Fruit fly (Drosophila melanogaster) whole organism, embryonic: ENCODE data around the gene CG14696.

Experiments
- B-H2 ChIP-seq: fragments of 200-800 bp; sonication (Bioruptor generic); optimal IDR thresholded peaks from 2 replicates; lab custom pipeline; 2018; ENCODE audit warnings: missing biosample characterization, mild to moderate bottlenecking, missing genetic modification characterization
- CG10209 ChIP-seq: fragments of 200-800 bp; sonication (Bioruptor generic); optimal IDR thresholded peaks from 3 replicates; lab custom pipeline; 2017; ENCODE audit warnings: missing biosample characterization, mild to moderate bottlenecking, missing genetic modification characterization, missing genetic modification reagents
- CG11093 ChIP-seq: fragments of 200-800 bp; sonication (Bioruptor generic); IDR thresholded peaks from 3 replicates; pipeline ENCODE4 v1.3.6; 2022; ENCODE audit warnings: missing biosample characterization, missing genetic modification characterization
- CG11247 ChIP-seq: fragments of 200-800 bp; sonication (Bioruptor generic); IDR thresholded peaks from 2 replicates; pipeline ENCODE4 v1.3.6; 2022; ENCODE audit warnings: missing biosample characterization, missing genetic modification characterization
- CG12769 ChIP-seq: fragments of 200-800 bp; sonication (Bioruptor generic); optimal IDR thresholded peaks from 2 replicates; lab custom pipeline; 2019; ENCODE audit warnings: missing biosample characterization, mild to moderate bottlenecking, missing genetic modification characterization, moderate library complexity
- CG13775 ChIP-seq: fragments of 200-800 bp; sonication (Bioruptor generic); optimal IDR thresholded peaks from 3 replicates; lab custom pipeline; 2017; ENCODE audit warnings: missing biosample characterization, mild to moderate bottlenecking, missing genetic modification characterization
- CG14014 ChIP-seq: fragments of 200-800 bp; sonication (Bioruptor generic); IDR thresholded peaks from 2 replicates; pipeline ENCODE4 v1.3.6; 2022; ENCODE audit warnings: missing biosample characterization, missing genetic modification characterization
- CG14441 ChIP-seq: fragments of 200-800 bp; sonication (Bioruptor generic); IDR thresholded peaks from 2 replicates; pipeline ENCODE4 v1.3.6; 2022; ENCODE audit warnings: missing biosample characterization, missing genetic modification characterization
- CG16779 ChIP-seq: fragments of 200-800 bp; sonication (Bioruptor generic); IDR thresholded peaks from 2 replicates; pipeline ENCODE4 v1.3.6; 2022; ENCODE audit warnings: missing biosample characterization, missing genetic modification characterization
- CG17328 ChIP-seq: fragments of 200-800 bp; sonication (Bioruptor generic); IDR thresholded peaks from 2 replicates; pipeline ENCODE4 v1.3.6; 2022; ENCODE audit warnings: missing biosample characterization, missing genetic modification characterization
- CG17359 ChIP-seq: fragments of 200-800 bp; sonication (Bioruptor generic); optimal IDR thresholded peaks from 3 replicates; lab custom pipeline; 2018; ENCODE audit warnings: missing biosample characterization, mild to moderate bottlenecking, missing genetic modification characterization, moderate library complexity
- CG17385 ChIP-seq: fragments of 200-800 bp; sonication (Bioruptor generic); optimal IDR thresholded peaks from 3 replicates; lab custom pipeline; 2018; ENCODE audit warnings: missing biosample characterization, mild to moderate bottlenecking, missing genetic modification characterization
- CG2712 ChIP-seq: fragments of 200-800 bp; optimal IDR thresholded peaks from 3 replicates; lab custom pipeline; 2019; ENCODE audit warnings: missing biosample characterization, mild to moderate bottlenecking, missing genetic modification characterization, moderate library complexity
- CG3995 ChIP-seq: fragments of 200-800 bp; sonication (Bioruptor generic); optimal IDR thresholded peaks from 3 replicates; lab custom pipeline; 2016; ENCODE audit warnings: missing biosample characterization, missing genetic modification characterization
- CG4820 ChIP-seq: fragments of 200-800 bp; sonication (Bioruptor generic); optimal IDR thresholded peaks from 3 replicates; lab custom pipeline; 2016; ENCODE audit warnings: missing biosample characterization, missing genetic modification characterization
- CG6854 ChIP-seq: fragments of 200-800 bp; sonication (Bioruptor generic); optimal IDR thresholded peaks from 3 replicates; lab custom pipeline; 2017; ENCODE audit warnings: missing biosample characterization, mild to moderate bottlenecking, missing genetic modification characterization
- CG7556 ChIP-seq: fragments of 200-800 bp; sonication (Bioruptor generic); optimal IDR thresholded peaks from 2 replicates; lab custom pipeline; 2017; ENCODE audit warnings: missing biosample characterization, mild to moderate bottlenecking, missing genetic modification characterization
- CG7745 ChIP-seq: fragments of 200-800 bp; sonication (Bioruptor generic); optimal IDR thresholded peaks from 2 replicates; lab custom pipeline; 2018; ENCODE audit warnings: missing biosample characterization, mild to moderate bottlenecking, missing genetic modification characterization, moderate library complexity
- CG7839 ChIP-seq: fragments of 200-800 bp; sonication (Bioruptor generic); optimal IDR thresholded peaks from 3 replicates; lab custom pipeline; 2018; ENCODE audit warnings: missing biosample characterization, mild to moderate bottlenecking, missing genetic modification characterization, moderate library complexity
- CG8089 ChIP-seq: fragments of 200-800 bp; sonication (Bioruptor generic); optimal IDR thresholded peaks from 3 replicates; lab custom pipeline; 2016; ENCODE audit warnings: missing biosample characterization, missing genetic modification characterization
- CG8281 ChIP-seq: fragments of 200-800 bp; sonication (Bioruptor generic); optimal IDR thresholded peaks from 2 replicates; lab custom pipeline; 2018; ENCODE audit warnings: missing biosample characterization, mild to moderate bottlenecking, missing genetic modification characterization, moderate library complexity
- CG9609 ChIP-seq: fragments of 200-800 bp; sonication (Bioruptor generic); optimal IDR thresholded peaks from 3 replicates; lab custom pipeline; 2016; ENCODE audit warnings: missing biosample characterization, missing genetic modification characterization
- CrebB ChIP-seq: fragments of 200-800 bp; sonication (Bioruptor generic); optimal IDR thresholded peaks from 3 replicates; lab custom pipeline; 2018; ENCODE audit warnings: missing biosample characterization, mild to moderate bottlenecking, missing genetic modification characterization
- Dad ChIP-seq: fragments of 200-800 bp; sonication (Bioruptor generic); optimal IDR thresholded peaks from 3 replicates; lab custom pipeline; 2016; ENCODE audit warnings: missing biosample characterization, missing genetic modification characterization
- Hsf ChIP-seq: fragments of 200-800 bp; sonication (Bioruptor generic); optimal IDR thresholded peaks from 3 replicates; lab custom pipeline; 2016; ENCODE audit warnings: missing biosample characterization, missing genetic modification characterization
- Lim3 ChIP-seq: fragments of 200-800 bp; sonication (Bioruptor generic); IDR thresholded peaks from 2 replicates; pipeline ENCODE4 v1.3.6; 2022; ENCODE audit warnings: missing biosample characterization, missing genetic modification characterization
- NC2β ChIP-seq: fragments of 200-800 bp; sonication (Bioruptor generic); optimal IDR thresholded peaks from 2 replicates; lab custom pipeline; 2016; ENCODE audit warnings: missing biosample characterization, missing genetic modification characterization
- Nf-YB ChIP-seq: fragments of 200-800 bp; sonication (Bioruptor generic); optimal IDR thresholded peaks from 3 replicates; lab custom pipeline; 2019; ENCODE audit warnings: missing biosample characterization, mild to moderate bottlenecking, missing genetic modification characterization, moderate library complexity
- Optix ChIP-seq: fragments of 200-800 bp; sonication (Bioruptor generic); IDR thresholded peaks from 3 replicates; pipeline ENCODE4 v1.3.6; 2022; ENCODE audit warnings: missing biosample characterization, missing genetic modification characterization
- PHDP ChIP-seq: fragments of 200-800 bp; sonication (Bioruptor generic); optimal IDR thresholded peaks from 3 replicates; lab custom pipeline; 2018; ENCODE audit warnings: missing biosample characterization, mild to moderate bottlenecking, missing genetic modification characterization, moderate library complexity
- Poxn ChIP-seq: fragments of 200-800 bp; sonication (Bioruptor generic); IDR thresholded peaks from 2 replicates; pipeline ENCODE4 v1.3.6; 2022; ENCODE audit warnings: missing biosample characterization, missing genetic modification characterization
- Sox100B ChIP-seq: fragments of 200-800 bp; sonication (Bioruptor generic); optimal IDR thresholded peaks from 3 replicates; lab custom pipeline; 2018; ENCODE audit warnings: missing biosample characterization, mild to moderate bottlenecking, missing genetic modification characterization
- bowl ChIP-seq: fragments of 200-800 bp; sonication (Bioruptor generic); IDR thresholded peaks from 2 replicates; pipeline ENCODE4 v1.3.6; 2022; ENCODE audit warnings: missing biosample characterization, missing genetic modification characterization
- cg ChIP-seq: fragments of 200-800 bp; sonication (Bioruptor generic); optimal IDR thresholded peaks from 3 replicates; lab custom pipeline; 2019; ENCODE audit warnings: missing biosample characterization, mild to moderate bottlenecking, missing genetic modification characterization, moderate library complexity
- dmrt11E ChIP-seq: fragments of 200-800 bp; sonication (Bioruptor generic); optimal IDR thresholded peaks from 3 replicates; lab custom pipeline; 2018; ENCODE audit warnings: missing biosample characterization, mild to moderate bottlenecking, missing genetic modification characterization, moderate library complexity
- dmrt99B ChIP-seq: fragments of 200-800 bp; sonication (Bioruptor generic); optimal IDR thresholded peaks from 2 replicates; lab custom pipeline; 2018; ENCODE audit warnings: missing biosample characterization, mild to moderate bottlenecking, missing genetic modification characterization, moderate library complexity
- dpn ChIP-seq, 2 experiments: fragments of 200-800 bp; sonication (Bioruptor generic); optimal IDR thresholded peaks; 3 replicates each; lab custom pipeline; 2016; ENCODE audit warnings: missing biosample characterization in 2 of 2, missing genetic modification characterization in 2 of 2
- fd64A ChIP-seq: fragments of 200-800 bp; sonication (Bioruptor generic); optimal IDR thresholded peaks from 3 replicates; lab custom pipeline; 2018; ENCODE audit warnings: missing biosample characterization, mild to moderate bottlenecking, missing genetic modification characterization
- fd96Cb ChIP-seq: fragments of 200-800 bp; sonication (Bioruptor generic); optimal IDR thresholded peaks from 2 replicates; lab custom pipeline; 2018; ENCODE audit warnings: missing biosample characterization, mild to moderate bottlenecking, missing genetic modification characterization, moderate library complexity
- ftz-f1 ChIP-seq: fragments of 200-800 bp; sonication (Bioruptor generic); optimal IDR thresholded peaks from 2 replicates; lab custom pipeline; 2016; ENCODE audit warnings: missing biosample characterization, missing genetic modification characterization
- gcm ChIP-seq: fragments of 200-800 bp; sonication (Bioruptor generic); optimal IDR thresholded peaks from 2 replicates; lab custom pipeline; 2019; ENCODE audit warnings: missing biosample characterization, mild to moderate bottlenecking, missing genetic modification characterization, moderate library complexity
- gro ChIP-seq: fragments of 200-800 bp; sonication (Bioruptor generic); optimal IDR thresholded peaks from 2 replicates; lab custom pipeline; 2016; ENCODE audit warnings: missing biosample characterization, missing genetic modification characterization
- jing ChIP-seq: fragments of 200-800 bp; sonication (Bioruptor generic); optimal IDR thresholded peaks from 2 replicates; lab custom pipeline; 2018; ENCODE audit warnings: missing biosample characterization, mild to moderate bottlenecking, missing genetic modification characterization
- mam ChIP-seq: fragments of 200-800 bp; sonication (Bioruptor generic); optimal IDR thresholded peaks from 3 replicates; lab custom pipeline; 2016; ENCODE audit warnings: missing biosample characterization, missing genetic modification characterization
- odd ChIP-seq: fragments of 200-800 bp; sonication (Bioruptor generic); optimal IDR thresholded peaks from 2 replicates; lab custom pipeline; 2017; ENCODE audit warnings: missing biosample characterization, mild to moderate bottlenecking, missing genetic modification characterization
- pb ChIP-seq: fragments of 200-800 bp; sonication (Bioruptor generic); optimal IDR thresholded peaks from 3 replicates; lab custom pipeline; 2016; ENCODE audit warnings: missing biosample characterization, missing genetic modification characterization
- sens-2 ChIP-seq: fragments of 200-800 bp; sonication (Bioruptor generic); IDR thresholded peaks from 2 replicates; pipeline ENCODE4 v1.3.6; 2022; ENCODE audit warnings: missing biosample characterization, missing genetic modification characterization
- sna ChIP-seq: fragments of 200-800 bp; sonication (Bioruptor generic); IDR thresholded peaks from 2 replicates; pipeline ENCODE4 v1.3.6; 2022; ENCODE audit warnings: missing biosample characterization, missing genetic modification characterization; ENCODE audit not compliant: partially characterized antibody
- tin ChIP-seq: fragments of 200-800 bp; sonication (Bioruptor generic); optimal IDR thresholded peaks from 3 replicates; lab custom pipeline; 2016; ENCODE audit warnings: missing biosample characterization, missing genetic modification characterization
- wek ChIP-seq: fragments of 200-800 bp; sonication (Bioruptor generic); optimal IDR thresholded peaks from 3 replicates; lab custom pipeline; 2018; ENCODE audit warnings: missing biosample characterization, mild to moderate bottlenecking, missing genetic modification characterization, moderate library complexity

The CG14696 gene

DNA sequence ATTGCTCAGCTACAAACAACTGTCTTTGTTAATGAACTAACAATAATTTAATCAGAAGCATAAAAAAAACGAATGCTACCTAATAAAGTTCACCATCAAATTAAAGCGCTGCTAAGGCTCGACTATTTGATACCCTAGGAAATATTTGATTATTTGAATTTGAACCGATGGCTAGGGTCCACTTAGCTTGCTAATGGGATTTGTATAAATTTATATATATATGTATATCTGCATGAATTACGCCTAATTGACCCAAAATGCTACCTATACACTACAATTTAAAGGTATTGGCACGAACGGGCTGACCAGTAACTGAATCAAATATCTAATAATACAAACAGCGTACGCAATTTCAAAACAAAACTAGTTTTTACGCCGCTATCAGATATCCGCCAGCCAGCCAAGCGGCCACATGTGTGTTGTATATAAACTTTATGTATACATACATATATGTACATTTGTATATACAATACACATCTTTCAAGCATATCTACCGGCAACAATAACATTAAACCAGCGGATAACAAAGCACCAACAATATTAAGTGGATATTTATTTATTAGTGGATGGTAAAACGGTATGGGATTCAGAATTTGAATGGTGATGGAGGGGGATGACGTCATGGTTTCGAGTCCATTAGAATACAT is 647 bp downstream of the CG14696 start (continued):
- TF ChIP-seq CG8089 (GFP tag; lab: Kevin White, UChicago) = no peak
- peak; percentile 60; the same call in 1 of the 3 replicates for TF ChIP-seq Optix
- no peak for TF ChIP-seq Dad (GFP tag; lab: Kevin White, UChicago)
- TF ChIP-seq CG16779 = peak; percentile 82
- peak; percentile 44; the same call in 1 of the 2 replicates for TF ChIP-seq Lim3 (GFP tag; lab: Robert Waterston, UW)
- peak; percentile 58 for TF ChIP-seq fd96Cb (tag; lab: Kevin White, UChicago)
- no peak for TF ChIP-seq B-H2
- TF ChIP-seq CG4820 = peak; percentile 60
- TF ChIP-seq CG14441 (GFP tag; lab: Robert Waterston, UW) = peak; percentile 90
- TF ChIP-seq CG17359 (tag; lab: Kevin White, UChicago) = peak; percentile 88
- no peak for TF ChIP-seq pb (GFP tag; lab: Kevin White, UChicago)
- TF ChIP-seq CG17385 = peak; percentile 65
- TF ChIP-seq Sox100B (GFP tag; lab: Kevin White, UChicago) = peak; percentile 76
- TF ChIP-seq CG13775 (GFP tag; lab: Kevin White, UChicago) = peak; percentile 11
- TF ChIP-seq CG7745 (tag; lab: Kevin White, UChicago) = no peak
- peak; percentile 6 to 34 for TF ChIP-seq dpn (GFP tag; optimal IDR thresholded peaks at IDR 0.05; lab: Kevin White, UChicago)
- peak; percentile 64 for TF ChIP-seq CG6854 (GFP tag; lab: Kevin White, UChicago)
- TF ChIP-seq CG9609 = no peak
- TF ChIP-seq jing (GFP tag; lab: Kevin White, UChicago) = peak; percentile 2
- peak; percentile 54 for TF ChIP-seq CG8281 (tag; lab: Kevin White, UChicago)
- peak; percentile 8 for TF ChIP-seq wek (GFP tag; lab: Kevin White, UChicago)
- TF ChIP-seq bowl (GFP tag; lab: Robert Waterston, UW) = peak; percentile 64; the same call in 1 of the 2 replicates
- peak; percentile 88 for TF ChIP-seq CG7839 (tag; lab: Kevin White, UChicago)
- no peak for TF ChIP-seq sna (GFP tag; lab: Robert Waterston, UW)
- TF ChIP-seq mam = peak; percentile 48
- no peak for TF ChIP-seq NC2β (GFP tag; lab: Kevin White, UChicago)
- TF ChIP-seq CG3995 (GFP tag; lab: Kevin White, UChicago) = peak; percentile 24
- TF ChIP-seq dmrt11E (tag; lab: Kevin White, UChicago) = no peak
- TF ChIP-seq tin = peak; percentile 18
- TF ChIP-seq sens-2 = peak; percentile 59; the same call in 1 of the 2 replicates
- TF ChIP-seq odd (GFP tag; lab: Kevin White, UChicago) = peak; percentile 45
- peak; percentile 59; the same call in 1 of the 3 replicates for TF ChIP-seq CG11093 (GFP tag; lab: Robert Waterston, UW)
- peak; percentile 52 for TF ChIP-seq CrebB (tag; lab: Kevin White, UChicago)
- TF ChIP-seq PHDP = peak; percentile 76
- peak; percentile 25 for TF ChIP-seq gro (GFP tag; lab: Kevin White, UChicago)
- TF ChIP-seq ftz-f1 (GFP tag; lab: Kevin White, UChicago) = no peak
- peak; percentile 52 for TF ChIP-seq CG17328
- TF ChIP-seq gcm (GFP tag; lab: Kevin White, UChicago) = peak; percentile 31
- peak; percentile 79 for TF ChIP-seq CG11247
- no peak for TF ChIP-seq fd64A (GFP tag; lab: Kevin White, UChicago)
- peak; percentile 78 for TF ChIP-seq CG2712
- TF ChIP-seq CG12769 (tag; lab: Kevin White, UChicago) = peak; percentile 64
- peak; percentile 92 for TF ChIP-seq dmrt99B
- peak; percentile 51 for TF ChIP-seq Poxn
- TF ChIP-seq Hsf (GFP tag; lab: Kevin White, UChicago) = peak; percentile 15
- peak; percentile 26 for TF ChIP-seq Nf-YB (GFP tag; lab: Kevin White, UChicago)
- TF ChIP-seq CG7556 (GFP tag; lab: Kevin White, UChicago) = peak; percentile 60
- peak; percentile 3 for TF ChIP-seq cg (GFP tag; lab: Kevin White, UChicago)
- TF ChIP-seq CG14014 (GFP tag; lab: Robert Waterston, UW) = peak; percentile 80
- peak; percentile 58 for TF ChIP-seq CG10209 (GFP tag; lab: Kevin White, UChicago)
